Worm (Caenorhabditis elegans) whole organism, L1 larva: Measurements from ENCODE around the gene fbxb-104.

ENCODE experiments used
- F16B12.6 ChIP-seq: fragments of 150-350 bp; optimal IDR thresholded peaks from 2 replicates; lab custom pipeline; 2014; ENCODE audit warnings: missing biosample characterization, missing genetic modification characterization
- ama-1 ChIP-seq: fragments of 150-350 bp; optimal IDR thresholded peaks from 2 replicates; lab custom pipeline; 2014
- blmp-1 ChIP-seq: fragments of 150-350 bp; optimal IDR thresholded peaks from 2 replicates; lab custom pipeline; 2014; ENCODE audit warnings: missing biosample characterization, missing genetic modification characterization
- ceh-8 ChIP-seq: fragments of 200-800 bp; sonication (Bioruptor generic); optimal IDR thresholded peaks from 2 replicates; lab custom pipeline; 2018; ENCODE audit warnings: mild to moderate bottlenecking, missing genetic modification characterization, moderate library complexity, missing compliant biosample characterization
- ceh-82 ChIP-seq, 3 experiments: fragments of 150-350 bp in 1 of 3; sonication (generic microtip) in 2 of 3; optimal IDR thresholded peaks; 2 replicates each; lab custom pipeline; 2014 to 2017; ENCODE audit warnings: missing biosample characterization in 3 of 3, missing genetic modification characterization in 3 of 3
- ces-1 ChIP-seq: fragments of 150-350 bp; optimal IDR thresholded peaks from 2 replicates; lab custom pipeline; 2014; ENCODE audit warnings: missing biosample characterization, missing genetic modification reagents, missing genetic modification characterization
- dpl-1 ChIP-seq, 3 experiments: fragments of 150-350 bp in 2 of 3; sonication (generic microtip) in 1 of 3; optimal IDR thresholded peaks; 2 replicates each; lab custom pipeline; 2014 to 2017; ENCODE audit warnings: missing biosample characterization in 3 of 3, missing genetic modification characterization in 3 of 3, missing genetic modification reagents in 3 of 3
- efl-1 ChIP-seq, 4 experiments: fragments of 150-350 bp; optimal IDR thresholded peaks in 3 of 4; peaks in 1 of 4; 1 replicate in 1 of 4; 2 replicates in 3 of 4; lab custom pipeline; 2014; ENCODE audit warnings: missing biosample characterization in 2 of 4, missing genetic modification characterization in 2 of 4, missing genetic modification reagents in 2 of 4
- efl-3 ChIP-seq: fragments of 200-800 bp; sonication (Bioruptor generic); optimal IDR thresholded peaks from 2 replicates; lab custom pipeline; 2018; ENCODE audit warnings: mild to moderate bottlenecking, missing genetic modification characterization, missing compliant biosample characterization
- egl-13 ChIP-seq: sonication (generic microtip); optimal IDR thresholded peaks from 2 replicates; lab custom pipeline; 2016; ENCODE audit warnings: missing genotype, missing genetic modification reagents, missing genetic modification characterization, missing compliant biosample characterization
- elt-2 ChIP-seq: sonication (generic microtip); optimal IDR thresholded peaks from 2 replicates; lab custom pipeline; 2016; ENCODE audit warnings: missing genetic modification characterization, mild to moderate bottlenecking, inconsistent platforms, missing compliant biosample characterization, missing genetic modification reagents
- elt-3 ChIP-seq, 6 experiments: fragments of 150-350 bp in 1 of 6; sonication (generic microtip); optimal IDR thresholded peaks; 2 replicates each; lab custom pipeline; 2017 to 2018; ENCODE audit warnings: missing biosample characterization in 6 of 6, missing genetic modification characterization in 6 of 6, inconsistent platforms in 1 of 6
- grh-1 ChIP-seq: fragments of 200-800 bp; sonication (Bioruptor generic); IDR thresholded peaks from 2 replicates; pipeline ENCODE4 v1.3.6; 2022; ENCODE audit warnings: missing genetic modification reagents, missing genetic modification characterization, missing compliant biosample characterization
- hpl-2 ChIP-seq: fragments of 150-350 bp; optimal IDR thresholded peaks from 2 replicates; lab custom pipeline; 2014; ENCODE audit warnings: missing biosample characterization, missing genetic modification reagents, missing genetic modification characterization
- irx-1 ChIP-seq: sonication (generic microtip); optimal IDR thresholded peaks from 2 replicates; lab custom pipeline; 2016; ENCODE audit warnings: missing genetic modification characterization, missing compliant biosample characterization
- jun-1 ChIP-seq: fragments of 150-350 bp; optimal IDR thresholded peaks from 2 replicates; lab custom pipeline; 2014; ENCODE audit warnings: missing biosample characterization, missing genetic modification reagents, missing genetic modification characterization
- lin-13 ChIP-seq: fragments of 150-350 bp; optimal IDR thresholded peaks from 2 replicates; lab custom pipeline; 2014; ENCODE audit warnings: missing biosample characterization, missing genetic modification reagents, missing genetic modification characterization
- lin-14 ChIP-seq: fragments of 200-800 bp; sonication (Bioruptor generic); optimal IDR thresholded peaks from 2 replicates; lab custom pipeline; 2018; ENCODE audit warnings: mild to moderate bottlenecking, missing genetic modification characterization, moderate library complexity, missing compliant biosample characterization
- lin-15B ChIP-seq: fragments of 150-350 bp; sonication (generic microtip); optimal IDR thresholded peaks from 3 replicates; lab custom pipeline; 2014; ENCODE audit warnings: missing biosample characterization, missing genetic modification characterization
- lin-35 ChIP-seq, 2 experiments: fragments of 150-350 bp; optimal IDR thresholded peaks; 2 replicates each; lab custom pipeline; 2014; ENCODE audit warnings: missing biosample characterization in 2 of 2, missing genetic modification characterization in 2 of 2, missing genetic modification reagents in 2 of 2
- lir-3 ChIP-seq: sonication (generic microtip); optimal IDR thresholded peaks from 2 replicates; lab custom pipeline; 2016; ENCODE audit warnings: mild to moderate bottlenecking, missing genetic modification characterization, moderate library complexity, missing compliant biosample characterization; ENCODE audit not compliant: poor library complexity
- mab-9 ChIP-seq: fragments of 200-800 bp; sonication (Bioruptor generic); IDR thresholded peaks from 2 replicates; pipeline ENCODE4 v1.3.6; 2022; ENCODE audit warnings: missing genetic modification reagents, missing genetic modification characterization, missing compliant biosample characterization
- mef-2 ChIP-seq: fragments of 150-350 bp; optimal IDR thresholded peaks from 2 replicates; lab custom pipeline; 2014; ENCODE audit warnings: missing biosample characterization, missing genetic modification characterization
- mep-1 ChIP-seq: fragments of 150-350 bp; optimal IDR thresholded peaks from 2 replicates; lab custom pipeline; 2014; ENCODE audit warnings: missing biosample characterization, missing genetic modification characterization
- nhr-12 ChIP-seq: sonication (generic microtip); optimal IDR thresholded peaks from 2 replicates; lab custom pipeline; 2017; ENCODE audit warnings: missing biosample characterization, missing genetic modification characterization
- nhr-19 ChIP-seq: fragments of 200-800 bp; sonication (Bioruptor generic); conservative IDR thresholded peaks from 2 replicates; pipeline ENCODE4 v1.3.6; 2022; ENCODE audit warnings: missing genetic modification characterization, missing compliant biosample characterization
- nhr-20 ChIP-seq: sonication (generic microtip); optimal IDR thresholded peaks from 2 replicates; lab custom pipeline; 2016; ENCODE audit warnings: mild to moderate bottlenecking, missing genetic modification characterization, missing compliant biosample characterization
- nhr-237 ChIP-seq: fragments of 150-350 bp; optimal IDR thresholded peaks from 2 replicates; lab custom pipeline; 2014; ENCODE audit warnings: missing biosample characterization, missing genetic modification characterization
- nhr-28 ChIP-seq: fragments of 150-350 bp; optimal IDR thresholded peaks from 2 replicates; lab custom pipeline; 2014; ENCODE audit warnings: missing biosample characterization, missing genetic modification characterization
- nhr-47 ChIP-seq: sonication (generic microtip); optimal IDR thresholded peaks from 2 replicates; lab custom pipeline; 2016; ENCODE audit warnings: mild to moderate bottlenecking, missing genetic modification characterization, moderate library complexity, missing compliant biosample characterization
- nhr-71 ChIP-seq: sonication (generic microtip); optimal IDR thresholded peaks from 2 replicates; lab custom pipeline; 2016; ENCODE audit warnings: mild to moderate bottlenecking, missing genetic modification characterization, moderate library complexity, missing compliant biosample characterization
- nhr-85 ChIP-seq: sonication (generic microtip); peaks from one replicate; lab custom pipeline; 2016; ENCODE audit warnings: missing genetic modification characterization, inconsistent platforms, missing compliant biosample characterization
- nhr-90 ChIP-seq: sonication (generic microtip); optimal IDR thresholded peaks from 2 replicates; lab custom pipeline; 2016; ENCODE audit warnings: mild to moderate bottlenecking, missing genetic modification characterization, missing compliant biosample characterization; ENCODE audit not compliant: poor library complexity
- pag-3 ChIP-seq: sonication (generic microtip); optimal IDR thresholded peaks from 2 replicates; lab custom pipeline; 2017; ENCODE audit warnings: missing genetic modification characterization, mild to moderate bottlenecking, missing compliant biosample characterization, antibody characterized with exemption, borderline replicate concordance; ENCODE audit not compliant: insufficient read depth
- pax-3 ChIP-seq: fragments of 200-800 bp; sonication (Bioruptor generic); optimal IDR thresholded peaks from 2 replicates; lab custom pipeline; 2018; ENCODE audit warnings: mild to moderate bottlenecking, missing genetic modification characterization, moderate library complexity, missing compliant biosample characterization
- pqm-1 ChIP-seq: sonication (generic microtip); optimal IDR thresholded peaks from 3 replicates; lab custom pipeline; 2017; ENCODE audit warnings: missing biosample characterization, missing genetic modification characterization
- rnt-1 ChIP-seq: sonication (generic microtip); optimal IDR thresholded peaks from 2 replicates; lab custom pipeline; 2016; ENCODE audit warnings: mild to moderate bottlenecking, missing genetic modification characterization, moderate library complexity, missing compliant biosample characterization
- snu-23 ChIP-seq: sonication (generic microtip); optimal IDR thresholded peaks from 2 replicates; lab custom pipeline; 2016; ENCODE audit warnings: missing genetic modification characterization, missing compliant biosample characterization
- sox-4 ChIP-seq: sonication (generic microtip); optimal IDR thresholded peaks from 2 replicates; lab custom pipeline; 2016; ENCODE audit warnings: missing genetic modification characterization, missing compliant biosample characterization
- sptf-1 ChIP-seq: fragments of 150-350 bp; optimal IDR thresholded peaks from 2 replicates; lab custom pipeline; 2014; ENCODE audit warnings: missing biosample characterization, missing genetic modification characterization
- sup-37 ChIP-seq: fragments of 200-800 bp; sonication (Bioruptor generic); optimal IDR thresholded peaks from 2 replicates; lab custom pipeline; 2018; ENCODE audit warnings: mild to moderate bottlenecking, missing genetic modification characterization, missing compliant biosample characterization
- tbx-2 ChIP-seq: sonication (generic microtip); optimal IDR thresholded peaks from 2 replicates; lab custom pipeline; 2016; ENCODE audit warnings: missing genetic modification characterization, missing compliant biosample characterization
- tlp-1 ChIP-seq: fragments of 150-350 bp; optimal IDR thresholded peaks from 2 replicates; lab custom pipeline; 2014; ENCODE audit warnings: missing biosample characterization, missing genetic modification characterization
- unc-130 ChIP-seq: fragments of 150-350 bp; optimal IDR thresholded peaks from 2 replicates; lab custom pipeline; 2017; ENCODE audit warnings: missing biosample characterization, missing genetic modification characterization, inconsistent platforms
- unc-30 ChIP-seq: sonication (generic microtip); optimal IDR thresholded peaks from 2 replicates; lab custom pipeline; 2017; ENCODE audit warnings: missing biosample characterization, missing genetic modification characterization
- unc-62 ChIP-seq: fragments of 150-350 bp; optimal IDR thresholded peaks from 2 replicates; lab custom pipeline; 2014; ENCODE audit warnings: missing biosample characterization, missing genetic modification reagents, missing genetic modification characterization
- unc-98 ChIP-seq: fragments of 200-800 bp; sonication (Bioruptor generic); IDR thresholded peaks from 2 replicates; pipeline ENCODE4 v1.3.6; 2022; ENCODE audit warnings: missing genetic modification characterization, missing compliant biosample characterization
- xbp-1 ChIP-seq: sonication (generic microtip); optimal IDR thresholded peaks from 2 replicates; lab custom pipeline; 2016; ENCODE audit warnings: missing genetic modification characterization, missing compliant biosample characterization
- ztf-11 ChIP-seq, 2 experiments: sonication (generic microtip); optimal IDR thresholded peaks; 2 replicates each; lab custom pipeline; 2016 to 2017; ENCODE audit warnings: missing genetic modification characterization in 2 of 2, missing biosample characterization in 1 of 2, missing compliant biosample characterization in 1 of 2
- ztf-4 ChIP-seq: fragments of 150-350 bp; optimal IDR thresholded peaks from 2 replicates; lab custom pipeline; 2014; ENCODE audit warnings: missing biosample characterization, missing genetic modification characterization

The fbxb-104 gene

DNA sequence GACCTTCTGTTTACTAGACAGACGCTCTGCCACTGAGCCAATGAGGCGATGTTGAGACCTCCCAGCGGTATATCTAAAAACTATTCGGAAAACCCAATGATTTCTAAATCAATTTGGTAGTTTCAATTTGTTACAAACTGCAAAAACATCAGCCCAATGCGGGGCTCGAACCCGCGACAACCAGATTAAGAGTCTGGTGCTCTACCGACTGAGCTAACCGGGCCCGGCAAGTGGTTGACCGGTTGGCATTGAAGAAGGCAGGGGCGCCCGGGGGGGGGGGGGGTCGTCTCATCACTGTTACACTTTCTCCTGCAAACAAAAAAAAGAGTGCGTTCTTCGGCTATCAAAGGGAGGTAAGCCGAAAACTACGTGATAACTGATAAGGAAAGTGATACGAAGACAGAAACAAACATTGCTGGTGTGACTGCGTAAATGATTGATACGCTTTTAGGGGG is 37.8 kb downstream of the fbxb-104 start:
- TF ChIP-seq F16B12.6, result no peak
- peak; percentile 57 for TF ChIP-seq nhr-85
- TF ChIP-seq lin-14 (GFP tag; lab: Kevin White, UChicago), result peak; percentile 60
- peak; percentile 75 for TF ChIP-seq nhr-90 (tag; lab: Kevin White, UChicago)
- TF ChIP-seq ces-1 (GFP tag; lab: Kevin White, UChicago), result no peak
- TF ChIP-seq lin-13 (GFP tag; lab: Kevin White, UChicago), result no peak
- peak; percentile 66 for TF ChIP-seq blmp-1 (tag; lab: Kevin White, UChicago)
- no peak for TF ChIP-seq nhr-28 (tag; lab: Kevin White, UChicago)
- no peak for TF ChIP-seq egl-13
- peak; percentile 16 for TF ChIP-seq mep-1 (tag; lab: Kevin White, UChicago)
- TF ChIP-seq pqm-1, result peak; percentile 43
- TF ChIP-seq ceh-82 (tag; optimal IDR thresholded peaks at IDR 0.05; lab: Kevin White, UChicago), result peak in 1 of 3 experiments; percentile 3
- no peak for TF ChIP-seq ztf-4 (tag; lab: Kevin White, UChicago)
- peak in 1 of 3 experiments; percentile 3 for TF ChIP-seq dpl-1 (GFP tag; optimal IDR thresholded peaks at IDR 0.05; lab: Kevin White, UChicago)
- TF ChIP-seq nhr-71 (tag; lab: Kevin White, UChicago), result peak; percentile 60
- TF ChIP-seq nhr-237 (tag; lab: Kevin White, UChicago), result no peak
- TF ChIP-seq grh-1, result 0 out of 2 replicates have a peak, but pooled peaks have one; percentile 6
- TF ChIP-seq sox-4, result no peak
- TF ChIP-seq jun-1 (tag; lab: Kevin White, UChicago), result peak; percentile 6
- no peak for TF ChIP-seq unc-130 (tag; lab: Kevin White, UChicago)
- TF ChIP-seq efl-3, result no peak
- TF ChIP-seq unc-62 (GFP tag; lab: Kevin White, UChicago), result no peak
- no peak for TF ChIP-seq ceh-8 (GFP tag; lab: Kevin White, UChicago)
- TF ChIP-seq mef-2 (tag; lab: Kevin White, UChicago), result no peak
- peak in 1 of 2 experiments; percentile 20 for TF ChIP-seq efl-1 (optimal IDR thresholded peaks at IDR 0.05; lab: Kevin White, UChicago)
- no peak for TF ChIP-seq efl-1 (GFP tag; optimal IDR thresholded peaks at IDR 0.05 in 1 of 2; lab: Kevin White, UChicago)
- peak; percentile 97 for TF ChIP-seq elt-2
- peak; percentile 64 for TF ChIP-seq nhr-19 (GFP tag; lab: Robert Waterston, UW)
- peak; percentile 39 for TF ChIP-seq nhr-20
- no peak for TF ChIP-seq unc-30 (tag; lab: Kevin White, UChicago)
- TF ChIP-seq sup-37 (GFP tag; lab: Kevin White, UChicago), result peak; percentile 10
- no peak for TF ChIP-seq ama-1 (lab: Kevin White, UChicago)
- no peak for TF ChIP-seq hpl-2 (GFP tag; lab: Kevin White, UChicago)
- no peak for TF ChIP-seq mab-9 (GFP tag; lab: Robert Waterston, UW)
- peak; percentile 38 for TF ChIP-seq snu-23 (GFP tag; lab: Kevin White, UChicago)
- TF ChIP-seq xbp-1 (tag; lab: Kevin White, UChicago), result peak; percentile 4
- peak; percentile 51 for TF ChIP-seq rnt-1 (tag; lab: Kevin White, UChicago)
- TF ChIP-seq elt-3 (tag; optimal IDR thresholded peaks at IDR 0.05; lab: Kevin White, UChicago), result peak in 3 of 6 experiments; percentile 45 to 62 (median 46)
- TF ChIP-seq unc-98 (GFP tag; lab: Robert Waterston, UW), result no peak
- TF ChIP-seq nhr-12 (tag; lab: Kevin White, UChicago), result no peak
- no peak for TF ChIP-seq ztf-11 (tag; optimal IDR thresholded peaks at IDR 0.05; lab: Kevin White, UChicago)
- TF ChIP-seq pax-3, result no peak
- TF ChIP-seq pag-3, result no peak
- TF ChIP-seq tlp-1 (tag; lab: Kevin White, UChicago), result peak; percentile 62
- TF ChIP-seq irx-1 (tag; lab: Kevin White, UChicago), result no peak
- TF ChIP-seq sptf-1 (tag; lab: Kevin White, UChicago), result no peak
- TF ChIP-seq tbx-2 (tag; lab: Kevin White, UChicago), result peak; percentile 22
- peak; percentile 64 for TF ChIP-seq nhr-47
- TF ChIP-seq lir-3 (tag; lab: Kevin White, UChicago), result no peak
- TF ChIP-seq lin-15B (tag; lab: Kevin White, UChicago), result no peak
- peak in 1 of 2 experiments; percentile 54 for TF ChIP-seq lin-35 (GFP tag; optimal IDR thresholded peaks at IDR 0.05; lab: Kevin White, UChicago)
